Worm (Caenorhabditis elegans) whole organism, young adult: Measurements from ENCODE around the gene Y73B6BL.23.

Source experiments
- B0019.2 ChIP-seq: fragments of 200-800 bp; sonication (Bioruptor generic); conservative IDR thresholded peaks from 2 replicates; pipeline ENCODE4 v1.3.6; 2022; ENCODE audit warnings: missing genetic modification reagents, missing genetic modification characterization, missing compliant biosample characterization
- F33H1.4 ChIP-seq: fragments of 200-800 bp; sonication (Bioruptor generic); IDR thresholded peaks from 2 replicates; pipeline ENCODE4 v1.3.6; 2022; ENCODE audit warnings: missing genetic modification reagents, missing genetic modification characterization, missing compliant biosample characterization
- ceh-40 ChIP-seq: fragments of 200-800 bp; sonication (Bioruptor generic); IDR thresholded peaks from 2 replicates; pipeline ENCODE4 v1.3.6; 2022; ENCODE audit warnings: missing genetic modification characterization, missing compliant biosample characterization
- ceh-79 ChIP-seq: sonication (generic microtip); optimal IDR thresholded peaks from 2 replicates; lab custom pipeline; 2017; ENCODE audit warnings: mild to moderate bottlenecking, missing genetic modification characterization, missing compliant biosample characterization
- efl-1 ChIP-seq: fragments of 150-350 bp; optimal IDR thresholded peaks from 2 replicates; lab custom pipeline; 2014; ENCODE audit warnings: missing biosample characterization, missing genetic modification reagents, missing genetic modification characterization
- unc-62 ChIP-seq: fragments of 150-350 bp; optimal IDR thresholded peaks from 2 replicates; lab custom pipeline; 2014; ENCODE audit warnings: missing biosample characterization, missing genetic modification reagents, missing genetic modification characterization

DNA sequence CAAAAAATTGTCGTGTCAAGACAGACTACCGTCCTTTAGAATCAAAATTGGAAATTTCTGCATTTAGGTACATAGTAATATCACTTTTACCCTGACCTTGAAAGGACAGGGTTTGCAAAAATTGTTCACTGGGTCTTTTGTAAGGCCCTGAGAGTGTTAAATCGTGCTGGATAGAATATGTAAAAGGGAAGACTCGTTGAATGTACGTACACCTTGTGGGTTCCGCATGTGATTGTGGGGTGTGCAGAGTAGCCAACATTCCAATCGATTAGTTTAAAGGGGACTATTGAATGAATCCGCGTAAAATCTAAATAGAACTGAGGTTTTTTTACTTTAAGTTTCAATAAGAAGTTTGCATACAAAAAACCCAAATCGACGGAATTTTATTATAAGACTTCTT lies 41.7 kb upstream of the Y73B6BL.23 start:
- TF ChIP-seq unc-62 (no peak), efl-1 (GFP tag; lab: Kevin White, UChicago) (no peak), B0019.2 (GFP tag; lab: Robert Waterston, UW) (no peak), ceh-40 (GFP tag; lab: Robert Waterston, UW) (no peak), ceh-79 (no peak), F33H1.4 (GFP tag; lab: Robert Waterston, UW) (no peak)
